Worm (Caenorhabditis elegans): ENCODE data around the gene grl-29.

DNA sequence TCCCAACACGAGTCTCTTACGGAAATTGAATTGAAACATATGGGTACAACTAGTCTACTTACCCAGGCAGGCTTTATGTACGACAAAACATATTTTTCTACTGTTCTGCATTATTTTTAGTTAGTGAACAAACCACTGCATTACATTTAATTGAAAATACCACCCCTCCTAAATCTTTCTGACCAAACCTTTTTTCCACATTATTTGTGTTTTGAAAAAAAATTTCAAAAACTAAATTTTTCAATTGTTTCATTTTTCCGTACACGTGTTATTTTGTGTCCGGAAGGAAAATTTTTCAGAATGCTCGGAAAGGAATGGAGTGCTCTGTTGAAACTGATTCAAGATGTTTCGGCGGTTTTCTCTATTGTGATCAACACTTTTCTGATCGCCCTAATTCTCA, 42.7 kb downstream of the grl-29 start, which contains the start of gene str-226:
- TF ChIP-seq pat-9 (tag; optimal IDR thresholded peaks at IDR 0.05) = no peak
- TF ChIP-seq ets-4 (tag; optimal IDR thresholded peaks at IDR 0.05) = no peak
- TF ChIP-seq unc-86 (tag; optimal IDR thresholded peaks at IDR 0.05) = no peak
- no peak for TF ChIP-seq pag-3 (tag; optimal IDR thresholded peaks at IDR 0.05; ENCODE audit: borderline replicate concordance)
- no peak for TF ChIP-seq elt-4 (tag; optimal IDR thresholded peaks at IDR 0.05)
- no peak for TF ChIP-seq dve-1 (tag; optimal IDR thresholded peaks at IDR 0.05)
- TF ChIP-seq ceh-18 (tag; optimal IDR thresholded peaks at IDR 0.05) = no peak
- TF ChIP-seq C38D4.7 (GFP tag; optimal IDR thresholded peaks at IDR 0.05) = no peak
- no peak for TF ChIP-seq ceh-19 (GFP tag; optimal IDR thresholded peaks at IDR 0.05)
- TF ChIP-seq pha-4 (tag; optimal IDR thresholded peaks at IDR 0.05) = no peak
- no peak for TF ChIP-seq syd-9 (tag; optimal IDR thresholded peaks at IDR 0.05)
- no peak for TF ChIP-seq pqm-1 (tag; optimal IDR thresholded peaks at IDR 0.05)
- no peak for TF ChIP-seq lin-11 (tag; optimal IDR thresholded peaks at IDR 0.05)

Data from whole organism, late embryonic.